Fruit fly (Drosophila melanogaster) whole organism, embryonic: ENCODE data around the gene Obp93a.

ENCODE experiments used
- CG10274 ChIP-seq: fragments of 200-800 bp; sonication (Bioruptor generic); optimal IDR thresholded peaks from 3 replicates; lab custom pipeline; 2017; ENCODE audit warnings: missing biosample characterization, mild to moderate bottlenecking, missing genetic modification characterization
- CG17186 ChIP-seq: fragments of 200-800 bp; sonication (Bioruptor generic); optimal IDR thresholded peaks from 3 replicates; lab custom pipeline; 2017; ENCODE audit warnings: missing biosample characterization, missing genetic modification reagents, missing genetic modification characterization
- CG17829 ChIP-seq: fragments of 200-800 bp; optimal IDR thresholded peaks from 2 replicates; lab custom pipeline; 2019; ENCODE audit warnings: missing biosample characterization, mild to moderate bottlenecking, missing genetic modification characterization, moderate library complexity
- Hr3 ChIP-seq: fragments of 200-800 bp; sonication (Bioruptor generic); optimal IDR thresholded peaks from 3 replicates; lab custom pipeline; 2016; ENCODE audit warnings: missing biosample characterization, missing genetic modification characterization
- disco-r ChIP-seq: fragments of 200-800 bp; sonication (Bioruptor generic); optimal IDR thresholded peaks from 2 replicates; lab custom pipeline; 2016; ENCODE audit warnings: missing biosample characterization, missing genetic modification characterization
- slbo ChIP-seq: fragments of 200-800 bp; sonication (Bioruptor generic); IDR thresholded peaks from 2 replicates; pipeline ENCODE4 v1.3.6; 2022; ENCODE audit warnings: missing biosample characterization, missing genetic modification characterization

dm6 chr3R:21127352-21127985, 2.0 kb downstream of the Obp93a start, which contains the start of the genes slmb and CG5793:
- TF ChIP-seq disco-r (no peak), CG17829 (no peak), CG17186 (GFP tag; lab: Kevin White, UChicago) (peak; percentile 68), CG10274 (GFP tag; lab: Kevin White, UChicago) (no peak), Hr3 (GFP tag; lab: Kevin White, UChicago) (peak; percentile 18), slbo (GFP tag; lab: Robert Waterston, UW) (peak; percentile 60)
